Fruit fly (Drosophila melanogaster): ENCODE data around the gene CG42674.
A peak's percentile ranks its signal among the peaks of the same experiment; 100 is the strongest.

Gene CG42674

DNA sequence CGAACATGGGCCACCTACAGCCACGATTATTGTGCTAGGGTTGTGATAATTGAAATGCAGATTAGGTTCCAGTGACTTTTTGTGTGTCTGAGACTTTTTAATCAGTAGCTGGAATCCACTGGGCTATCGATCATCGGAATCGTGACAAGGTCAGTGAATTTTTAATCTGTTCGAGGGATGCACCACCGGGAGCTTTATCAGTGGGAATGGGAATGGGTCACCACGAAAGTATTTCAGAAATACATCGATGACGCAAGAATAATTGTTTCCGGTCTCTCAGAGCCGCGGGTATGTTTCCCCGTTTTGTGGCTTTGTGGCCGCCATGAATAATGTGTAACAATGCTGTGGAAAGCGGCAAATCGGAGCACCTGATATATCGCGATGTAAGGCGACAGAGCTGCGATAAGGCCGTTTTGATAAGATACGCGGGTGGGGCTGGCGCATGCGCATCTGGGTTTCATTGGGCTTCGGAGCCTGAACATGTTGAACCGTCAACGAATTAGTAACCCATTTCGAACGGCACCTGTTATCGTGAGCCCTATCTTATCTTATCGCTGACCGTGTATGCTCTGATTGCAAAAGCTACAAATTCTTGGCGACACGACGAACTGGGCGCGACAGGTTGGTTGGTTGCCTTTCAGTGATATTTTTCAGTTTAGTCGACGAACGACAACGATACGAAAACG, 10.1 kb downstream of the CG42674 start, which contains the start of gene Ssk (continued):
- TF ChIP-seq Sp1 (GFP tag; optimal IDR thresholded peaks at IDR 0.05) = peak; percentile 7
- TF ChIP-seq jim (GFP tag; optimal IDR thresholded peaks at IDR 0.05) = no peak
- no peak for TF ChIP-seq dsf (GFP tag; optimal IDR thresholded peaks at IDR 0.05; ENCODE audit: borderline replicate concordance)
- TF ChIP-seq Rel (GFP tag; optimal IDR thresholded peaks at IDR 0.05) = peak; percentile 13
- TF ChIP-seq Rel (tag; optimal IDR thresholded peaks at IDR 0.05) = peak; percentile 63
- TF ChIP-seq sage (GFP tag; optimal IDR thresholded peaks at IDR 0.05) = no peak
- no peak for TF ChIP-seq woc (GFP tag; optimal IDR thresholded peaks at IDR 0.05)
- no peak for TF ChIP-seq GATAd (GFP tag; optimal IDR thresholded peaks at IDR 0.05)

DNA sequence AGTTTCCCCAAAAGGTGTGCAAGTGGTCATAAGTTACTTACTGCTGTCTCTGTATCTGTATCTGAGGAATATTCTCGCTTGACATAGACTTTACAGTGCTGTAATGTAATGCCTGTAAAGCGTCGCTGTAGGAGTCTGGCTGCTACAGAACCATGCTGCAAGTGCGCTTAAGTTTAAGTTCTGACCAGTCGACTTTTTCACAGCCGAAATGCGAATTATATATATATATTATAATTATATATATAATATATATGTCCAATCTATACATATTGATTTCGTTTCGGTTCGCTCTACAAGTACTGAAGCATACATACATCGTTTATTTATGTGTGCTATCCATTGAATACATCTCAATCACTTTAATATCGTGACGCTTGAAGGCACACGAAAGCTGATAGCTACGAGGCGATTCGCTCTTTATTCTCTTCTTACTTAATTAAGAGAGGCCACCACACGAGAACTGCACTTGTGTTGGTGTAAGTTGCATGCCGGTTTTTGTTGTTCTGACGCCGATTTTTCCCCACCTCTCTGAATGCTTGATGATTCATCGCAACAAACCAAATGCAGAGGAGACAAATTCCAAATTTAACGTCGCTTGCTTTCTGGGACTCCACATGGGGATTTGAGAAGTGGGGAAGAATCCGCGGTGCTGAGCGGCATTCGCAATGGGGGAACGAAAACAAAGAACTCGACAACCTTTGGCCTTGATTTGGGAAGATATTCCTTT, 11.7 kb downstream of the CG42674 start:
- TF ChIP-seq rgr (GFP tag; optimal IDR thresholded peaks at IDR 0.05) = peak; percentile 16
- TF ChIP-seq psq (GFP tag; optimal IDR thresholded peaks at IDR 0.05) = peak; percentile 46
- no peak for TF ChIP-seq Abd-B (GFP tag; optimal IDR thresholded peaks at IDR 0.05)
- peak; percentile 72 to 78 for TF ChIP-seq dl (GFP tag; optimal IDR thresholded peaks at IDR 0.05; ENCODE audit: insufficient read depth in 1 of 2, partially characterized antibody in 2 of 2)
- TF ChIP-seq Dfd (GFP tag; optimal IDR thresholded peaks at IDR 0.05) = no peak
- peak; percentile 3 for TF ChIP-seq fru (GFP tag; optimal IDR thresholded peaks at IDR 0.05)
- TF ChIP-seq sv (GFP tag; optimal IDR thresholded peaks at IDR 0.05) = peak; percentile 35
- no peak for TF ChIP-seq usp (GFP tag; optimal IDR thresholded peaks at IDR 0.05)
- no peak for TF ChIP-seq CG32264 (GFP tag; optimal IDR thresholded peaks at IDR 0.05)
- TF ChIP-seq Vsx2 (GFP tag; optimal IDR thresholded peaks at IDR 0.05; ENCODE audit: partially characterized antibody) = peak; percentile 89
- TF ChIP-seq tai (GFP tag; optimal IDR thresholded peaks at IDR 0.05) = no peak
- TF ChIP-seq Rel (GFP tag; optimal IDR thresholded peaks at IDR 0.05) = no peak
- peak; percentile 15 for TF ChIP-seq Rel (tag; optimal IDR thresholded peaks at IDR 0.05)
- TF ChIP-seq CrebA (GFP tag; optimal IDR thresholded peaks at IDR 0.05; ENCODE audit: borderline replicate concordance) = peak; percentile 55
- no peak for TF ChIP-seq Myc (optimal IDR thresholded peaks at IDR 0.05)
- TF ChIP-seq Dif (GFP tag; optimal IDR thresholded peaks at IDR 0.05; ENCODE audit: partially characterized antibody) = peak; percentile 97
- no peak for TF ChIP-seq CG9705 (GFP tag; optimal IDR thresholded peaks at IDR 0.05)
- TF ChIP-seq Jra (GFP tag; optimal IDR thresholded peaks at IDR 0.05) = peak; percentile 78

DNA sequence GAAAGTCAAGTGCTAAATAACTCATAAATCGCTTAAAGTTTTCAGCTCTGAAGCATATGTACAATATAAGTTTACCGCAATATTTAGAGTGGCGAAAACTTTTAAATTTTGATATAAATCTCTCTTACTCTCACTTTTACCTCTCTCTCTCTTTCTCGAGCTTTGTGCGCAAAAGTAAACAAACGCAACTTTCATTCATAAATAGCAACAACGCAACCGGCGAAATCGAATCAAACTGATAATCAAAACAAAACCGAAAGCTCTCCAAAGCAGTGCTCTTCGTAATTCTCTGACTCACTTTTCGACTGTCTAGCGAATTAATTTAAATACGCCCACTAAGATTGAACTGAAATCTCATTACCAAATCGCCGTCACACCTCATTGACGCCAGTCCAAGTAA, 12.2 kb downstream of the CG42674 start:
- TF ChIP-seq lola (GFP tag; optimal IDR thresholded peaks at IDR 0.05) = peak; percentile 72
- TF ChIP-seq rgr (GFP tag; optimal IDR thresholded peaks at IDR 0.05) = no peak
- TF ChIP-seq woc (GFP tag; optimal IDR thresholded peaks at IDR 0.05) = no peak
- TF ChIP-seq foxo (GFP tag; optimal IDR thresholded peaks at IDR 0.05) = no peak
- no peak for TF ChIP-seq Vsx2 (GFP tag; optimal IDR thresholded peaks at IDR 0.05; ENCODE audit: partially characterized antibody)
- TF ChIP-seq N (GFP tag; optimal IDR thresholded peaks at IDR 0.05) = no peak
- TF ChIP-seq Hr83 (GFP tag; optimal IDR thresholded peaks at IDR 0.05; ENCODE audit: poor library complexity, severe bottlenecking) = no peak

DNA sequence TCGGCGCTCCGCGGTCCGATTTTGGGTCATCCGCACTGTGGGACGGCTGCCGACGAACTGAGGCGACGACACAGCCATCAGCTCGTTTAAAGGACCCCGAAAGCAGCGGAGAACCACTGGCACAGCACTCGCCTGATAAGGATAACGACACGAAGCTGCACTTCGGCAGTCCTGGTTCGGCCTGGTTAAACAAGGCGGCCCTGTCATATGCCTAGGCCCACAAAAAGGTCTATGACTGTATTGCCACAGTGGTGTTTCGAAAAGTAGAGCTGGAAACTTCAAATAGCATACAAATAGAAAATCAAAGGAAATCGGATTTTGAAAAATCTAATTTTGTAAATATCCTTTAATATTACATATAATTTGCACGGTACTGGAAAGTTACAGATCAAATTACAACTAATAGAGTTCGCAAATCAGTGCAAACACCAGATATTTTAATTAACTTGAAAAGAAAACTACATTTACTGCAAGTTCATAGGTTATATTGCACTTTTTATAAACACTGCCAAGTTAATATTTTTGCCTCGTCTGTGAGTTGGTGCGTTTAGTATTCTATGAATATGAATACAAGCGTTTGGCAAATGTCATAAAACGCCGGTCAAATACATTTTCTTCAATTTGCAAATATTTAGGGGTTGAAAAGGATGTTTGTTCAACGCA, 12.8 kb downstream of the CG42674 start:
- TF ChIP-seq CG9705 (GFP tag; optimal IDR thresholded peaks at IDR 0.05) (no peak), CrebA (GFP tag; optimal IDR thresholded peaks at IDR 0.05; ENCODE audit: borderline replicate concordance) (no peak), br (GFP tag; optimal IDR thresholded peaks at IDR 0.05) (peak; percentile 32), brk (GFP tag; optimal IDR thresholded peaks at IDR 0.05) (no peak), Vsx2 (GFP tag; optimal IDR thresholded peaks at IDR 0.05; ENCODE audit: partially characterized antibody) (no peak), HLH106 (tag; optimal IDR thresholded peaks at IDR 0.05) (no peak), dmrt93B (GFP tag; optimal IDR thresholded peaks at IDR 0.05) (no peak), h (GFP tag; optimal IDR thresholded peaks at IDR 0.05) (peak; percentile 26), Hnf4 (GFP tag; optimal IDR thresholded peaks at IDR 0.05) (no peak), lola (GFP tag; optimal IDR thresholded peaks at IDR 0.05) (no peak), Dfd (GFP tag; optimal IDR thresholded peaks at IDR 0.05) (no peak), woc (GFP tag; optimal IDR thresholded peaks at IDR 0.05) (no peak), Jra (GFP tag; optimal IDR thresholded peaks at IDR 0.05) (no peak), Sp1 (GFP tag; optimal IDR thresholded peaks at IDR 0.05) (peak; percentile 39), tai (GFP tag; optimal IDR thresholded peaks at IDR 0.05) (peak; percentile 64), OdsH (GFP tag; optimal IDR thresholded peaks at IDR 0.05) (peak; percentile 67), Abd-B (GFP tag; optimal IDR thresholded peaks at IDR 0.05) (no peak), Mio (GFP tag; optimal IDR thresholded peaks at IDR 0.05) (no peak), Dif (GFP tag; optimal IDR thresholded peaks at IDR 0.05; ENCODE audit: partially characterized antibody) (peak; percentile 49), pan (optimal IDR thresholded peaks at IDR 0.05) (no peak), dl (GFP tag; optimal IDR thresholded peaks at IDR 0.05; ENCODE audit: insufficient read depth in 1 of 2, partially characterized antibody in 2 of 2) (no peak), Rel (GFP tag; optimal IDR thresholded peaks at IDR 0.05) (no peak), Rel (tag; optimal IDR thresholded peaks at IDR 0.05) (no peak), foxo (GFP tag; optimal IDR thresholded peaks at IDR 0.05) (peak in 1 of 2 experiments; percentile 19), jim (GFP tag; optimal IDR thresholded peaks at IDR 0.05) (no peak), sage (GFP tag; optimal IDR thresholded peaks at IDR 0.05) (no peak), N (GFP tag; optimal IDR thresholded peaks at IDR 0.05) (no peak), Hr78 (GFP tag; optimal IDR thresholded peaks at IDR 0.05) (no peak), GATAd (GFP tag; optimal IDR thresholded peaks at IDR 0.05) (no peak)

Measured in whole organism, wandering third instar larva.